Worm (Caenorhabditis elegans) whole organism, L2 larva: Measurements from ENCODE around the gene ceh-37.

Experiments
- Y55F3AM.14 ChIP-seq: fragments of 200-800 bp; sonication (Bioruptor generic); optimal IDR thresholded peaks from 2 replicates; lab custom pipeline; 2018; ENCODE audit warnings: mild to moderate bottlenecking, missing genetic modification characterization, missing compliant biosample characterization
- aly-2 ChIP-seq: fragments of 150-350 bp; optimal IDR thresholded peaks from 2 replicates; lab custom pipeline; 2014; ENCODE audit warnings: missing biosample characterization, missing genetic modification characterization
- ceh-16 ChIP-seq: fragments of 150-350 bp; optimal IDR thresholded peaks from 2 replicates; lab custom pipeline; 2014; ENCODE audit warnings: missing biosample characterization, missing genetic modification characterization
- egl-27 ChIP-seq: sonication (generic microtip); optimal IDR thresholded peaks from 3 replicates; lab custom pipeline; 2017; ENCODE audit warnings: missing biosample characterization, missing genetic modification reagents, missing genetic modification characterization
- lin-11 ChIP-seq: fragments of 150-350 bp; sonication (generic microtip); optimal IDR thresholded peaks from 2 replicates; lab custom pipeline; 2014; ENCODE audit warnings: missing biosample characterization, missing genetic modification characterization, inconsistent platforms, mixed read lengths
- nhr-11 ChIP-seq: fragments of 150-350 bp; optimal IDR thresholded peaks from 2 replicates; lab custom pipeline; 2014; ENCODE audit warnings: missing biosample characterization, missing genetic modification characterization
- nhr-12 ChIP-seq: fragments of 150-350 bp; optimal IDR thresholded peaks from 2 replicates; lab custom pipeline; 2014; ENCODE audit warnings: missing biosample characterization, missing genetic modification characterization
- nhr-237 ChIP-seq: fragments of 150-350 bp; optimal IDR thresholded peaks from 2 replicates; lab custom pipeline; 2014; ENCODE audit warnings: missing biosample characterization, missing genetic modification characterization
- sem-4 ChIP-seq: fragments of 150-350 bp; optimal IDR thresholded peaks from 2 replicates; lab custom pipeline; 2014; ENCODE audit warnings: missing biosample characterization, missing genetic modification reagents, missing genetic modification characterization
- unc-55 ChIP-seq: fragments of 150-350 bp; sonication (generic microtip); optimal IDR thresholded peaks from 3 replicates; lab custom pipeline; 2014; ENCODE audit warnings: missing biosample characterization, missing genetic modification reagents, missing genetic modification characterization
- zag-1 ChIP-seq: fragments of 150-350 bp; optimal IDR thresholded peaks from 2 replicates; lab custom pipeline; 2014; ENCODE audit warnings: missing biosample characterization, missing genetic modification characterization

DNA sequence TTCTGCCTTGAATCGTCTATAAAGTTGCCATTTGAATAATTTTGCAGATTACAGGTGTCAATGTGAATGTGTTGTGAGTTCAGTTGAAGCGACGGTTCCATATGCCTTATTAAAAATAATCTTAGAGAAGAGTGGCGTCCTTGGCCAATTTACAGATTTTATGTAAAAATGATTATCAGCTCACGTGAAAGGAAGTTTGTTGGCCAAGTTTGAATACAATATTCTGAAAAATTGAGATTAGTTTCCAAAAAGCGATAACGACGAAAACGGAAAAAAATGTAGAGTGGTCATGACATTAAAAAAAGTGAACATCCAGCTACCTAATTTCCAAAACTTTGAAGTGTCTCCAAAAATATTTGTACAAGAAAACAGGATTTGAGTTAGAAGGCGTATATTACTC, 47.2 kb upstream of the ceh-37 start, which contains the start of gene E02H4.5:
- no peak for TF ChIP-seq nhr-11 (tag; lab: Kevin White, UChicago)
- TF ChIP-seq lin-11 (tag; lab: Kevin White, UChicago), result no peak
- no peak for TF ChIP-seq egl-27
- TF ChIP-seq unc-55 (GFP tag; lab: Kevin White, UChicago), result no peak
- TF ChIP-seq nhr-237 (tag; lab: Kevin White, UChicago), result no peak
- TF ChIP-seq zag-1 (tag; lab: Kevin White, UChicago), result no peak
- TF ChIP-seq sem-4 (tag; lab: Kevin White, UChicago), result no peak
- no peak for TF ChIP-seq aly-2
- TF ChIP-seq ceh-16 (tag; lab: Kevin White, UChicago), result no peak
- no peak for TF ChIP-seq nhr-12 (tag; lab: Kevin White, UChicago)
- no peak for TF ChIP-seq Y55F3AM.14 (GFP tag; lab: Kevin White, UChicago)
